Fruit fly (Drosophila melanogaster) whole organism: ENCODE results near the gene CG31313.

Experiments used
- CG8478 ChIP-seq: fragments of >200 bp; optimal IDR thresholded peaks from 2 replicates; lab custom pipeline; 2018; ENCODE audit warnings: inconsistent platforms
- psq ChIP-seq: fragments of >200 bp; optimal IDR thresholded peaks from 2 replicates; lab custom pipeline; 2017
- usp ChIP-seq: fragments of >200 bp; optimal IDR thresholded peaks from 2 replicates; lab custom pipeline; 2017; ENCODE audit warnings: missing biosample characterization, missing genetic modification characterization, mixed read lengths

dm6 chr3R:14576692-14577646 is 9.7 kb upstream of the CG31313 start, which contains the start of gene stumps:
- TF ChIP-seq CG8478 = no peak
- TF ChIP-seq psq (lab: Kevin White, UChicago) = no peak
- TF ChIP-seq usp (GFP tag; lab: Kevin White, UChicago) = no peak
